Fruit fly (Drosophila melanogaster): Measurements from ENCODE around the gene Fbxl7.

dm6 chr3R:15891188-15891820, 29.4 kb upstream of the Fbxl7 start:
- TF ChIP-seq psq (optimal IDR thresholded peaks at IDR 0.05) = no peak
- no peak for TF ChIP-seq usp (GFP tag; optimal IDR thresholded peaks at IDR 0.05)
- TF ChIP-seq pan (optimal IDR thresholded peaks at IDR 0.05) = no peak

Measured in whole organism.